Fruit fly (Drosophila melanogaster): ENCODE results near the gene CG4045.

Gene CG4045

dm6 chrX:2036383-2036782, 39.3 kb downstream of the CG4045 start:
- TF ChIP-seq CG34367 (tag; optimal IDR thresholded peaks at IDR 0.05) (no peak), CG12605 (GFP tag; IDR thresholded peaks at IDR 0.05) (0 out of 2 replicates have a peak, but pooled peaks have one; percentile 8), fd96Ca (GFP tag; IDR thresholded peaks at IDR 0.05) (0 out of 3 replicates have a peak, but pooled peaks have one; percentile 5), CG9948 (tag; optimal IDR thresholded peaks at IDR 0.05) (no peak), Ets98B (GFP tag; IDR thresholded peaks at IDR 0.05) (peak; percentile 50; the same call in 1 of the 2 replicates), CG4496 (GFP tag; IDR thresholded peaks at IDR 0.05) (peak; percentile 80), CG13204 (GFP tag; optimal IDR thresholded peaks at IDR 0.05) (peak; percentile 99), CG32121 (GFP tag; IDR thresholded peaks at IDR 0.05) (0 out of 2 replicates have a peak, but pooled peaks have one; percentile 34)

DNA sequence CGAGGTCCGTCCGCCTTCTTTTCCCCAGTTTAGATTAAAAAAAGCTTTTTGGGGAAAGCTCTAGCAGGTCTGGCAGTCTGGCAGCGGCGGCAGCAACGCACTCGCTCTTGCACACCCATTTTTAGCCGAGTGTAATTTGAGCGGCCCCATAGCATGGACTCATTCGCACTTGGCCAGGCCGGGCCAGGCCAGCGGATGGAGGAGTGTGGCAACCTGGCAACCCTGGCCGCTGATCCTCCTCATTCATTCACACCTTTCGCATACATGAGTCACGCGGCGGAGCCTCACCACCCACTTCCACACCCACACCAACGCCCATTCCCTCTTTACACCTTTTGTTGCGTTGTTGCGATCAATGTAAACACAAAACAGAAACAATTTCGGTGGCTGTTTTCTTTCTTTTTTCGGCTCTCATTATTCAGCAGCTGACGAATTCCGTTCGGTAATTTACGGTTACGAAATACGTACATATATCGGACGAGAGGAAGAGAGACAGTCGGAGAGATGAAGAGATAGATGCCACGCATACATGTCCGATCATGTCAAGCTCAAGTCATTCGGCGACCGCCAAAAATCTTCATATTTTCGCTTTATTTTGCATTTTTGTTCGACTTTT, 42.8 kb downstream of the CG4045 start:
- no peak for TF ChIP-seq CG8301 (tag; optimal IDR thresholded peaks at IDR 0.05)
- TF ChIP-seq CG10348 (GFP tag; IDR thresholded peaks at IDR 0.05) = no peak
- 0 out of 2 replicates have a peak, but pooled peaks have one; percentile 11 for TF ChIP-seq CG32121 (GFP tag; IDR thresholded peaks at IDR 0.05)
- TF ChIP-seq CG17806 (tag; optimal IDR thresholded peaks at IDR 0.05) = no peak
- TF ChIP-seq CG4496 (GFP tag; IDR thresholded peaks at IDR 0.05) = no peak
- TF ChIP-seq rn (GFP tag; IDR thresholded peaks at IDR 0.05) = no peak
- no peak for TF ChIP-seq CG34367 (tag; optimal IDR thresholded peaks at IDR 0.05)

DNA sequence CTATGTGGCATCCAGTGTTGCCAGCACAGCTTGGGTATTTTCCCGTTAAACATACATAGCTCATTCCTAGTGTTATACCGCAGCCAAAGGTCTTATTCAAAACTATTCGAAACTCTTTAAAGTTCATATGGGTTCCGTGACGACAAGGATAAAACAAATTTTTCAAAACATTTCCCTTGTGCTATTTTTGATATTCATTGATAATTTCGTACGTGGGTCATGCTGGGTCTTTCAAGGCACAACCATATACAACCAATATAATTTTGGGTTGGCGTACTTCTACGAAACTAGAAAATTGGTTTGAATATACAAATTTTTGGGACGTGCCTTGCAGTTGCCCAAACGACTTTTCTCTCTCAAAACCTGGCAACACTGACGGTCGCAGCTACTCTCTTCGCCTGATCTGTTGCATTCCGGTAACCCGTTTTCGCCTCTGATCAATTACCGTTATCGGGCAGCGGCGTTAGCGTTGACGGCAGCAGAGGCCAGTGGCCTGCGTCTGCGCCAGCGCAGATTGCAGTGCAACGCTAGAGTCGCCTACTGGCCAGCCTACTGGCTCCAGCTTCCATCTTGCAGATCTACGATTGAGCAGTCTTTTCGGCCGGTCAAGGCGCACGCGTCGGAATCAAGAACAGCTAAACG, 43.4 kb downstream of the CG4045 start:
- TF ChIP-seq Pif1A (GFP tag; optimal IDR thresholded peaks at IDR 0.05) = no peak
- peak; percentile 35 for TF ChIP-seq CG8301 (tag; optimal IDR thresholded peaks at IDR 0.05)
- no peak for TF ChIP-seq gl (tag; optimal IDR thresholded peaks at IDR 0.05)
- peak; percentile 61 for TF ChIP-seq EcR (GFP tag; optimal IDR thresholded peaks at IDR 0.05)
- TF ChIP-seq CG14655 (GFP tag; optimal IDR thresholded peaks at IDR 0.05) = peak; percentile 6

DNA sequence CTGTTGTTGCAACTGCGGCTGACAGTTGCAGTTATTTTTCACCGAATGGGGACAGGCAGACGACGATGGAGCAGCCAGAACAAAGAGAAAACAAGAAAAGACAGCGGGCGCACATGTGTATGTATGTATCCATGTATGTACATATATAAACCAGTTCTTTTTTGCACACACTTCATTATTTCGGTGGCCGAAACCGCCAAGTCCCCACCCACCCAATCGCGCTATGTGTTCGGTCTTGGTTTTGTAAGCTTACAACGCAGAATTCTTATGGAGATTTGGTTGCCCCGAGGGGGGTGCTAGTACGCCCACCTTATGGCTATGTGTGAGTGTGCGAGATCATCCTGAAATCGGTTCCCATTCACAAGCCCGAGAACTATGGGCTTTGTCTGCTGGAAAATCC, 44.4 kb downstream of the CG4045 start:
- TF ChIP-seq CG10348 (GFP tag; IDR thresholded peaks at IDR 0.05) (no peak), CG13204 (GFP tag; optimal IDR thresholded peaks at IDR 0.05) (peak; percentile 26)

- TF ChIP-seq Pif1B (GFP tag; optimal IDR thresholded peaks at IDR 0.05) = no peak
- TF ChIP-seq CG17806 (tag; optimal IDR thresholded peaks at IDR 0.05) = no peak
- no peak for TF ChIP-seq Ets98B (GFP tag; IDR thresholded peaks at IDR 0.05)
- no peak for TF ChIP-seq CG32121 (GFP tag; IDR thresholded peaks at IDR 0.05)
- TF ChIP-seq gl (tag; optimal IDR thresholded peaks at IDR 0.05) = no peak
- TF ChIP-seq CG34367 (tag; optimal IDR thresholded peaks at IDR 0.05) = no peak
- TF ChIP-seq CG4496 (GFP tag; IDR thresholded peaks at IDR 0.05) = no peak
- TF ChIP-seq CG8159 (tag; optimal IDR thresholded peaks at IDR 0.05) = no peak
Observed at dm6 chrX:2024819-2025218, 50.9 kb downstream of the CG4045 start.

Measured in whole organism, pupa.